Worm (Caenorhabditis elegans): Measurements from ENCODE around the gene bcmo-2.

bcmo-2 gene

ce11 chrII:3930478-3931182, 20.0 kb upstream of the bcmo-2 start (continued):
- peak; percentile 83 for TF ChIP-seq lin-14 (GFP tag; optimal IDR thresholded peaks at IDR 0.05)
- no peak for TF ChIP-seq mab-9 (GFP tag; IDR thresholded peaks at IDR 0.05)
- peak in 1 of 3 experiments; percentile 48 for TF ChIP-seq ceh-82 (tag; optimal IDR thresholded peaks at IDR 0.05)
- peak; percentile 91 for TF ChIP-seq blmp-1 (tag; optimal IDR thresholded peaks at IDR 0.05)
- TF ChIP-seq fkh-4 (tag; optimal IDR thresholded peaks at IDR 0.05; ENCODE audit: borderline replicate concordance), result no peak
- no peak for TF ChIP-seq unc-86 (tag; optimal IDR thresholded peaks at IDR 0.05)
- TF ChIP-seq sup-37 (GFP tag; optimal IDR thresholded peaks at IDR 0.05), result no peak
- TF ChIP-seq unc-30 (tag; optimal IDR thresholded peaks at IDR 0.05), result no peak
- no peak for TF ChIP-seq aly-2 (tag; optimal IDR thresholded peaks at IDR 0.05)
- 0 out of 2 replicates have a peak, but pooled peaks have one; percentile 4 for TF ChIP-seq nhr-19 (GFP tag; conservative IDR thresholded peaks at IDR 0.05)
- no peak for TF ChIP-seq tlp-1 (tag; optimal IDR thresholded peaks at IDR 0.05)
- TF ChIP-seq ceh-88 (GFP tag; IDR thresholded peaks at IDR 0.05), result no peak
- TF ChIP-seq efl-3 (GFP tag; optimal IDR thresholded peaks at IDR 0.05), result no peak
- TF ChIP-seq snpc-4 (tag; optimal IDR thresholded peaks at IDR 0.05), result no peak
- TF ChIP-seq vab-15 (tag; optimal IDR thresholded peaks at IDR 0.05), result no peak
- TF ChIP-seq unc-98 (GFP tag; IDR thresholded peaks at IDR 0.05), result no peak
- TF ChIP-seq egl-13 (tag; optimal IDR thresholded peaks at IDR 0.05), result no peak
- TF ChIP-seq nhr-28 (tag; optimal IDR thresholded peaks at IDR 0.05), result no peak
- TF ChIP-seq ceh-8 (GFP tag; optimal IDR thresholded peaks at IDR 0.05), result no peak
- TF ChIP-seq lin-15B (tag; optimal IDR thresholded peaks at IDR 0.05), result no peak
- TF ChIP-seq sptf-1 (tag; optimal IDR thresholded peaks at IDR 0.05), result no peak
- TF ChIP-seq tbx-2 (tag; optimal IDR thresholded peaks at IDR 0.05), result peak; percentile 15
- peak in 1 of 6 experiments; percentile 80 for TF ChIP-seq elt-3 (tag; optimal IDR thresholded peaks at IDR 0.05)
- no peak for TF ChIP-seq pax-3 (tag; optimal IDR thresholded peaks at IDR 0.05)
- no peak for TF ChIP-seq rnt-1 (tag; optimal IDR thresholded peaks at IDR 0.05)
- TF ChIP-seq irx-1 (tag; optimal IDR thresholded peaks at IDR 0.05), result no peak
- no peak for TF ChIP-seq dsc-1 (tag; optimal IDR thresholded peaks at IDR 0.05)
- TF ChIP-seq nhr-71 (tag; optimal IDR thresholded peaks at IDR 0.05), result peak; percentile 73
- no peak for TF ChIP-seq isw-1 (GFP tag; IDR thresholded peaks at IDR 0.05)
- TF ChIP-seq nhr-20 (tag; optimal IDR thresholded peaks at IDR 0.05), result peak; percentile 65
- no peak for TF ChIP-seq grh-1 (GFP tag; IDR thresholded peaks at IDR 0.05)
- no peak for TF ChIP-seq nhr-77 (tag; optimal IDR thresholded peaks at IDR 0.05)
- no peak for TF ChIP-seq C34B4.2 (tag; optimal IDR thresholded peaks at IDR 0.05)
- no peak for TF ChIP-seq nhr-76 (tag; optimal IDR thresholded peaks at IDR 0.05)
- peak; percentile 49 to 63 for TF ChIP-seq efl-1 (optimal IDR thresholded peaks at IDR 0.05)
- peak; percentile 66 to 93 for TF ChIP-seq efl-1 (GFP tag; optimal IDR thresholded peaks at IDR 0.05 in 1 of 2)
- no peak for TF ChIP-seq hpl-2 (GFP tag; optimal IDR thresholded peaks at IDR 0.05)
- TF ChIP-seq C16A3.4 (tag; optimal IDR thresholded peaks at IDR 0.05), result peak; percentile 27
- peak; percentile 5 for TF ChIP-seq lin-13 (GFP tag; optimal IDR thresholded peaks at IDR 0.05)
- no peak for TF ChIP-seq ets-5 (GFP tag; IDR thresholded peaks at IDR 0.05)
- no peak for TF ChIP-seq hlh-4 (tag; optimal IDR thresholded peaks at IDR 0.05)
- no peak for TF ChIP-seq Y116A8C.19 (tag; optimal IDR thresholded peaks at IDR 0.05; ENCODE audit: borderline replicate concordance)
- no peak for TF ChIP-seq ceh-90 (tag; optimal IDR thresholded peaks at IDR 0.05)
- TF ChIP-seq xbp-1 (tag; optimal IDR thresholded peaks at IDR 0.05), result peak; percentile 15
- TF ChIP-seq C04F5.9 (tag; optimal IDR thresholded peaks at IDR 0.05), result no peak
- TF ChIP-seq unc-62 (GFP tag; optimal IDR thresholded peaks at IDR 0.05), result no peak
- no peak for TF ChIP-seq egl-27 (tag; optimal IDR thresholded peaks at IDR 0.05)
- TF ChIP-seq dpl-1 (GFP tag; optimal IDR thresholded peaks at IDR 0.05), result peak; percentile 39 to 70 (median 65)
- TF ChIP-seq nhr-237 (tag; optimal IDR thresholded peaks at IDR 0.05), result no peak
- TF ChIP-seq lin-39 (tag; optimal IDR thresholded peaks at IDR 0.05), result no peak
- TF ChIP-seq mdl-1 (tag; optimal IDR thresholded peaks at IDR 0.05), result peak in 1 of 2 experiments; percentile 62
- TF ChIP-seq nhr-11 (tag; optimal IDR thresholded peaks at IDR 0.05), result no peak
- TF ChIP-seq nhr-12 (tag; optimal IDR thresholded peaks at IDR 0.05), result no peak
